Worm (Caenorhabditis elegans) whole organism, midembryonic: ENCODE data around the gene Y45F10C.1.
"Not testable (repeated sequence)": the region's sequence is repeated elsewhere in the genome, so short reads cannot be mapped to it uniquely, and the experiment has no call there.

Source experiments
- T22C8.4 ChIP-seq: fragments of 200-800 bp; sonication (Bioruptor generic); IDR thresholded peaks from 2 replicates; pipeline ENCODE4 v1.3.6; 2022; ENCODE audit warnings: missing genetic modification characterization, missing compliant biosample characterization
- flt-1 ChIP-seq: fragments of 200-800 bp; sonication (Bioruptor generic); IDR thresholded peaks from 2 replicates; pipeline ENCODE4 v1.3.6; 2022; ENCODE audit warnings: missing genetic modification characterization, missing compliant biosample characterization
- klf-2 ChIP-seq: fragments of 200-800 bp; sonication (Bioruptor generic); conservative IDR thresholded peaks from 2 replicates; pipeline ENCODE4 v1.3.6; 2022; ENCODE audit warnings: missing genetic modification reagents, missing genetic modification characterization, missing compliant biosample characterization
- med-1 ChIP-seq: sonication (generic microtip); optimal IDR thresholded peaks from 2 replicates; lab custom pipeline; 2017; ENCODE audit warnings: missing genetic modification characterization, mild to moderate bottlenecking, missing compliant biosample characterization, antibody characterized with exemption, missing genetic modification reagents; ENCODE audit not compliant: insufficient read depth
- ref-1 ChIP-seq: fragments of 200-800 bp; sonication (Bioruptor generic); conservative IDR thresholded peaks from 2 replicates; pipeline ENCODE4 v1.3.6; 2022; ENCODE audit warnings: missing genetic modification reagents, missing genetic modification characterization, missing compliant biosample characterization
- ztf-23 ChIP-seq: fragments of 200-800 bp; sonication (Bioruptor generic); IDR thresholded peaks from 2 replicates; pipeline ENCODE4 v1.3.6; 2022; ENCODE audit warnings: missing genetic modification reagents, missing genetic modification characterization, missing compliant biosample characterization
- ztf-29 ChIP-seq: fragments of 200-800 bp; sonication (Bioruptor generic); IDR thresholded peaks from 2 replicates; pipeline ENCODE4 v1.3.6; 2022; ENCODE audit warnings: missing genetic modification reagents, missing genetic modification characterization, missing compliant biosample characterization

- TF ChIP-seq med-1 (GFP tag; lab: Kevin White, UChicago); ztf-23 (GFP tag; lab: Robert Waterston, UW); ztf-29 (GFP tag; lab: Robert Waterston, UW); T22C8.4 (GFP tag; lab: Robert Waterston, UW); ref-1 (GFP tag; lab: Robert Waterston, UW); klf-2: not testable (repeated sequence)
- peak; percentile 79 for TF ChIP-seq flt-1 (GFP tag; lab: Robert Waterston, UW)
Measured at ce11 chrIV:13667975-13668374, 8.6 kb upstream of the Y45F10C.1 start.
